Fruit fly (Drosophila melanogaster): Measurements from ENCODE around the gene CG8671.

The CG8671 gene

DNA sequence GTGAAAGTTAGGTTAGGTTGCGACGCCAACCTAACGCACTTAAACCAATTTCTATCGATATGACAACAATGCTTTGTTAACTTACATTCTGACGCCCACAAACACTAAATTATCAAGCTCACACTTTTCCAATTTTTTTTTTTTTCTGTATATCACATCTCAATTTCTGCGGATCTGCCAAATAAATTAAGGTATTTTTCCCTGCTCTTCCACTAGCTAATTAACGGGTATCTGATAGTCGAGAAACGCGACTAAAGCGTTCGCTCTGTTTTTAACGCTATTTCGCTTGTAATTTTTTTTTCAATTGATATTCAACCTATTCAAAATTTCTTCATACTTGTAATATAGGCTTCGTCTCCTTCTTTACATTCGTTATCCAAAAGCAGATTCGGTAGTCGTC lies 3.5 kb downstream of the CG8671 start:
- TF ChIP-seq CG14655 (GFP tag; optimal IDR thresholded peaks at IDR 0.05) (no peak), CG15710 (tag; optimal IDR thresholded peaks at IDR 0.05) (no peak), CG12605 (GFP tag; IDR thresholded peaks at IDR 0.05) (no peak), CG4496 (GFP tag; IDR thresholded peaks at IDR 0.05) (no peak), Ets98B (GFP tag; IDR thresholded peaks at IDR 0.05) (no peak), Pif1A (GFP tag; optimal IDR thresholded peaks at IDR 0.05) (no peak), CG8301 (tag; optimal IDR thresholded peaks at IDR 0.05) (no peak), CG34367 (tag; optimal IDR thresholded peaks at IDR 0.05) (no peak), EcR (GFP tag; optimal IDR thresholded peaks at IDR 0.05) (no peak), gl (tag; optimal IDR thresholded peaks at IDR 0.05) (no peak), Pif1B (GFP tag; optimal IDR thresholded peaks at IDR 0.05) (no peak), rn (GFP tag; IDR thresholded peaks at IDR 0.05) (no peak), CG10348 (GFP tag; IDR thresholded peaks at IDR 0.05) (no peak)

dm6 chr2L:21268140-21268539 lies 5.4 kb downstream of the CG8671 start:
- TF ChIP-seq CG10348 (GFP tag; IDR thresholded peaks at IDR 0.05) (no peak), Pif1A (GFP tag; optimal IDR thresholded peaks at IDR 0.05) (no peak), rn (GFP tag; IDR thresholded peaks at IDR 0.05) (no peak), CG17806 (tag; optimal IDR thresholded peaks at IDR 0.05) (no peak), EcR (GFP tag; optimal IDR thresholded peaks at IDR 0.05) (no peak), CG15710 (tag; optimal IDR thresholded peaks at IDR 0.05) (no peak), CG12605 (GFP tag; IDR thresholded peaks at IDR 0.05) (no peak), CG13204 (GFP tag; optimal IDR thresholded peaks at IDR 0.05) (no peak), CG9948 (tag; optimal IDR thresholded peaks at IDR 0.05) (no peak), D1 (tag; optimal IDR thresholded peaks at IDR 0.05) (no peak), Ets98B (GFP tag; IDR thresholded peaks at IDR 0.05) (no peak), CG14655 (GFP tag; optimal IDR thresholded peaks at IDR 0.05) (no peak), Snoo (tag; optimal IDR thresholded peaks at IDR 0.05) (no peak), CG8159 (tag; optimal IDR thresholded peaks at IDR 0.05) (no peak), CG8301 (tag; optimal IDR thresholded peaks at IDR 0.05) (no peak), Pif1B (GFP tag; optimal IDR thresholded peaks at IDR 0.05) (no peak), CG34367 (tag; optimal IDR thresholded peaks at IDR 0.05) (no peak), CG32121 (GFP tag; IDR thresholded peaks at IDR 0.05) (no peak)

DNA sequence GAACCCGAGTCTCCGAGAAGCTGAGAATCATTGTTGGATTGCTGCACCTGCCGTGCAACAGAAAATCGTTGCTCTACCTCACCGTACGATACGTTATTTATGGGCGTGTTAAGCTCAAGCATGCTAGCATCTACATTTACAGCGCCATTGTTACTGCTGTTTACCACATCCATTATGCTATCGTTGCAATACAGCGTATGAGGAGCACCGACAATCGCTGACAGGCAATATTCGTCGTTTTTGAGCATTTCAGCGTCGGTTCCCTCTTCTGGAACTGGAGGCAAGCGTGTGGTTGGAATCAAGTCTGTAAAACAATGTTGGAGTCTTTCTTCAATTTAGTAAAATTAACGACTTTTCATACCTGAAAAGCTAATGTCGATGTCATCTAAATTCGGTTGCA lies 26.3 kb downstream of the CG8671 start:
- no peak for TF ChIP-seq CG8301 (tag; optimal IDR thresholded peaks at IDR 0.05)
- no peak for TF ChIP-seq fd96Ca (GFP tag; IDR thresholded peaks at IDR 0.05)
- no peak for TF ChIP-seq CG34367 (tag; optimal IDR thresholded peaks at IDR 0.05)
- TF ChIP-seq CG15710 (tag; optimal IDR thresholded peaks at IDR 0.05): no peak
- TF ChIP-seq CG9948 (tag; optimal IDR thresholded peaks at IDR 0.05): no peak
- TF ChIP-seq Snoo (tag; optimal IDR thresholded peaks at IDR 0.05): no peak
- TF ChIP-seq CG10348 (GFP tag; IDR thresholded peaks at IDR 0.05): no peak

DNA sequence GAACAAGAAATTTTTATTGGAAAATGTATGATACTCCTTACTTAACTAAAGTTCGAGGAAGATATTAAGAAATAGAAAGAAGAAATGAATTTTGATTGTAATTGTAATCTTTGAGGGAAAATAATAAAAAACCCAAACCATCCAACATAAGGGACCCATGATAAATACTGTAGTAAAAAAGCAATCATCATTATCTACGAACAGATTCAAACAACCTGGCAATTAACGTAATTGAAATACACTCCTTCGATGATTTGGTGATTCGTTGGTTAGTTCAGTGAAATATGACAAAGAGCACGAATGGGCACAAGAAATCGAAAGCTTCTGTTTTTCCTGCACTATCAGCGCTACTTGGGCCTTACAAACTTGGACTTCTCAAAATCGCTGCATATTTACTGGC lies 27.7 kb downstream of the CG8671 start, which contains the start of gene Gr39a:
Gene Gr39a, plus strand, starts transcription at position 301 of the 400 bp plus-strand sequence.
- no peak for TF ChIP-seq CG13204 (GFP tag; optimal IDR thresholded peaks at IDR 0.05)
- TF ChIP-seq Pif1B (GFP tag; optimal IDR thresholded peaks at IDR 0.05): no peak
- TF ChIP-seq CG9948 (tag; optimal IDR thresholded peaks at IDR 0.05): no peak
- TF ChIP-seq CG12605 (GFP tag; IDR thresholded peaks at IDR 0.05): no peak
- TF ChIP-seq fd96Ca (GFP tag; IDR thresholded peaks at IDR 0.05): no peak
- TF ChIP-seq rn (GFP tag; IDR thresholded peaks at IDR 0.05): no peak
- no peak for TF ChIP-seq CG10348 (GFP tag; IDR thresholded peaks at IDR 0.05)
- TF ChIP-seq Ets98B (GFP tag; IDR thresholded peaks at IDR 0.05): no peak
- no peak for TF ChIP-seq CG8301 (tag; optimal IDR thresholded peaks at IDR 0.05)
- TF ChIP-seq Snoo (tag; optimal IDR thresholded peaks at IDR 0.05): no peak
- TF ChIP-seq CG8159 (tag; optimal IDR thresholded peaks at IDR 0.05): no peak
- no peak for TF ChIP-seq EcR (GFP tag; optimal IDR thresholded peaks at IDR 0.05)
- no peak for TF ChIP-seq CG14655 (GFP tag; optimal IDR thresholded peaks at IDR 0.05)
- no peak for TF ChIP-seq Pif1A (GFP tag; optimal IDR thresholded peaks at IDR 0.05)
- TF ChIP-seq D1 (tag; optimal IDR thresholded peaks at IDR 0.05): no peak
- no peak for TF ChIP-seq CG17806 (tag; optimal IDR thresholded peaks at IDR 0.05)
- no peak for TF ChIP-seq CG4496 (GFP tag; IDR thresholded peaks at IDR 0.05)
- no peak for TF ChIP-seq CG32121 (GFP tag; IDR thresholded peaks at IDR 0.05)
- no peak for TF ChIP-seq gl (tag; optimal IDR thresholded peaks at IDR 0.05)

dm6 chr2L:21299564-21299963 lies 36.8 kb downstream of the CG8671 start:
- no peak for TF ChIP-seq CG13204 (GFP tag; optimal IDR thresholded peaks at IDR 0.05)
- no peak for TF ChIP-seq CG17806 (tag; optimal IDR thresholded peaks at IDR 0.05)
- no peak for TF ChIP-seq Pif1B (GFP tag; optimal IDR thresholded peaks at IDR 0.05)
- no peak for TF ChIP-seq CG8301 (tag; optimal IDR thresholded peaks at IDR 0.05)
- no peak for TF ChIP-seq Snoo (tag; optimal IDR thresholded peaks at IDR 0.05)
- no peak for TF ChIP-seq CG12605 (GFP tag; IDR thresholded peaks at IDR 0.05)
- TF ChIP-seq CG14655 (GFP tag; optimal IDR thresholded peaks at IDR 0.05): no peak
- no peak for TF ChIP-seq rn (GFP tag; IDR thresholded peaks at IDR 0.05)
- TF ChIP-seq D1 (tag; optimal IDR thresholded peaks at IDR 0.05): no peak
- TF ChIP-seq CG34367 (tag; optimal IDR thresholded peaks at IDR 0.05): no peak
- no peak for TF ChIP-seq gl (tag; optimal IDR thresholded peaks at IDR 0.05)
- no peak for TF ChIP-seq CG8159 (tag; optimal IDR thresholded peaks at IDR 0.05)
- no peak for TF ChIP-seq CG4496 (GFP tag; IDR thresholded peaks at IDR 0.05)
- TF ChIP-seq CG9948 (tag; optimal IDR thresholded peaks at IDR 0.05): no peak
- TF ChIP-seq EcR (GFP tag; optimal IDR thresholded peaks at IDR 0.05): no peak
- TF ChIP-seq CG32121 (GFP tag; IDR thresholded peaks at IDR 0.05): no peak
- TF ChIP-seq Ets98B (GFP tag; IDR thresholded peaks at IDR 0.05): no peak
- no peak for TF ChIP-seq Pif1A (GFP tag; optimal IDR thresholded peaks at IDR 0.05)

dm6 chr2L:21302064-21302463 lies 39.3 kb downstream of the CG8671 start:
- TF ChIP-seq CG4496 (GFP tag; IDR thresholded peaks at IDR 0.05): no peak
- TF ChIP-seq CG8159 (tag; optimal IDR thresholded peaks at IDR 0.05): no peak
- no peak for TF ChIP-seq CG9948 (tag; optimal IDR thresholded peaks at IDR 0.05)
